Fruit fly (Drosophila melanogaster): ENCODE measurements around the gene CG43052.

DNA sequence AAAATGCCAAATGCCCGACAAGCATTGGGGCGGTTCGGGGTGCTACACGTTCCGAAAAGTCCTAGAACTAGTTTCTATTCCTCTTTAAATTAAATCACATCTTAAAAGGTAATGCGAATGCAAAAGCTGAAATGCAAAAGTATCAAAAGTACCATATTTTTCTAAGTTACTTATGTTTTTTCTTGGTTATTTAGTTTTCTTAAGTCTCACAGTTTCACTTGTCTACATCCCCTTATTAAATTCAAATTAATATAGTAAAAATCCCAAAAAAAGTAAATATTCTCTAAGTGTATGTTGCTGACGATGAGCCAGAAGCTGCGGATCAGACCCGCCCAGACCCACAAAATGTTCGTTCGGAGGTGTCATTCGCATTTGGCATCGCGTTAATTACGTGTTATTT lies 48.8 kb downstream of the CG43052 start:
- TF ChIP-seq Ets96B (tag; optimal IDR thresholded peaks at IDR 0.05) (peak; percentile 22), fkh (GFP tag; optimal IDR thresholded peaks at IDR 0.05) (no peak), CG8319 (GFP tag; optimal IDR thresholded peaks at IDR 0.05) (no peak), dac (GFP tag; optimal IDR thresholded peaks at IDR 0.05) (no peak), Met (GFP tag; optimal IDR thresholded peaks at IDR 0.05) (peak; percentile 53), Lpt (GFP tag; optimal IDR thresholded peaks at IDR 0.05) (no peak), CG3032 (tag; optimal IDR thresholded peaks at IDR 0.05) (peak; percentile 49), Sox15 (GFP tag; optimal IDR thresholded peaks at IDR 0.05) (no peak), CG10669 (GFP tag; optimal IDR thresholded peaks at IDR 0.05) (peak; percentile 51)
